Fruit fly (Drosophila melanogaster) whole organism, embryonic: ENCODE measurements around the gene CG3984.

ENCODE experiments used
- Atf3 ChIP-seq: fragments of 200-800 bp; sonication (Bioruptor generic); optimal IDR thresholded peaks from 3 replicates; lab custom pipeline; 2016; ENCODE audit warnings: missing biosample characterization, missing genetic modification characterization
- CG10462 ChIP-seq: fragments of 200-800 bp; sonication (Bioruptor generic); optimal IDR thresholded peaks from 2 replicates; lab custom pipeline; 2016; ENCODE audit warnings: missing biosample characterization, missing genetic modification characterization
- CG10565 ChIP-seq: fragments of 200-800 bp; sonication (Bioruptor generic); optimal IDR thresholded peaks from 3 replicates; lab custom pipeline; 2016; ENCODE audit warnings: missing biosample characterization, mild to moderate bottlenecking, missing genetic modification characterization
- CG12769 ChIP-seq: fragments of 200-800 bp; sonication (Bioruptor generic); optimal IDR thresholded peaks from 2 replicates; lab custom pipeline; 2019; ENCODE audit warnings: missing biosample characterization, mild to moderate bottlenecking, missing genetic modification characterization, moderate library complexity
- CG13424 ChIP-seq: fragments of 200-800 bp; sonication (Bioruptor generic); optimal IDR thresholded peaks from 2 replicates; lab custom pipeline; 2019; ENCODE audit warnings: missing biosample characterization, mild to moderate bottlenecking, missing genetic modification characterization, moderate library complexity
- CG14860 ChIP-seq: fragments of 200-800 bp; sonication (Bioruptor generic); IDR thresholded peaks from 3 replicates; pipeline ENCODE4 v1.3.6; 2022; ENCODE audit warnings: missing biosample characterization, missing genetic modification characterization; ENCODE audit not compliant: partially characterized antibody
- CG18011 ChIP-seq: fragments of 200-800 bp; sonication (Bioruptor generic); optimal IDR thresholded peaks from 2 replicates; lab custom pipeline; 2017; ENCODE audit warnings: missing biosample characterization, missing genetic modification characterization, mild to moderate bottlenecking, moderate library complexity, missing genotype
- CG18476 ChIP-seq: fragments of 200-800 bp; sonication (Bioruptor generic); optimal IDR thresholded peaks from 2 replicates; lab custom pipeline; 2016; ENCODE audit warnings: missing biosample characterization, mild to moderate bottlenecking, missing genetic modification characterization
- CG33557 ChIP-seq: fragments of 200-800 bp; sonication (Bioruptor generic); optimal IDR thresholded peaks from 2 replicates; lab custom pipeline; 2019; ENCODE audit warnings: missing biosample characterization, mild to moderate bottlenecking, missing genetic modification characterization, moderate library complexity
- CG34376 ChIP-seq: fragments of 200-800 bp; sonication (Bioruptor generic); optimal IDR thresholded peaks from 2 replicates; lab custom pipeline; 2018; ENCODE audit warnings: missing biosample characterization, mild to moderate bottlenecking, missing genetic modification characterization
- CG6272 ChIP-seq: fragments of 200-800 bp; sonication (Bioruptor generic); IDR thresholded peaks from 2 replicates; pipeline ENCODE4 v1.3.6; 2022; ENCODE audit warnings: missing biosample characterization, missing genetic modification characterization
- CG7839 ChIP-seq: fragments of 200-800 bp; sonication (Bioruptor generic); optimal IDR thresholded peaks from 3 replicates; lab custom pipeline; 2018; ENCODE audit warnings: missing biosample characterization, mild to moderate bottlenecking, missing genetic modification characterization, moderate library complexity
- CG7928 ChIP-seq: fragments of 200-800 bp; sonication (Bioruptor generic); optimal IDR thresholded peaks from 2 replicates; lab custom pipeline; 2017; ENCODE audit warnings: missing biosample characterization, mild to moderate bottlenecking, missing genetic modification characterization
- CG8281 ChIP-seq: fragments of 200-800 bp; sonication (Bioruptor generic); optimal IDR thresholded peaks from 2 replicates; lab custom pipeline; 2018; ENCODE audit warnings: missing biosample characterization, mild to moderate bottlenecking, missing genetic modification characterization, moderate library complexity
- CG9609 ChIP-seq: fragments of 200-800 bp; sonication (Bioruptor generic); optimal IDR thresholded peaks from 3 replicates; lab custom pipeline; 2016; ENCODE audit warnings: missing biosample characterization, missing genetic modification characterization
- Dek ChIP-seq: fragments of 200-800 bp; sonication (Bioruptor generic); optimal IDR thresholded peaks from 3 replicates; lab custom pipeline; 2019; ENCODE audit warnings: missing biosample characterization, mild to moderate bottlenecking, missing genetic modification characterization, moderate library complexity
- Dip3 ChIP-seq: fragments of 200-800 bp; sonication (Bioruptor generic); optimal IDR thresholded peaks from 3 replicates; lab custom pipeline; 2016; ENCODE audit warnings: missing biosample characterization, missing genetic modification characterization
- E2f2 ChIP-seq: fragments of 200-800 bp; sonication (Bioruptor generic); IDR thresholded peaks from 2 replicates; pipeline ENCODE4 v1.3.6; 2022; ENCODE audit warnings: missing biosample characterization, missing genetic modification characterization
- HHEX ChIP-seq: fragments of 200-800 bp; sonication (Bioruptor generic); optimal IDR thresholded peaks from 3 replicates; lab custom pipeline; 2017; ENCODE audit warnings: missing biosample characterization, mild to moderate bottlenecking, missing genetic modification characterization, missing genetic modification reagents
- Hr51 ChIP-seq, 2 experiments: fragments of 200-800 bp; sonication (Bioruptor generic); optimal IDR thresholded peaks; 2 replicates in 1 of 2; 3 replicates in 1 of 2; lab custom pipeline; 2016 to 2018; ENCODE audit warnings: missing biosample characterization in 2 of 2, missing genetic modification characterization in 2 of 2, mild to moderate bottlenecking in 1 of 2, moderate library complexity in 1 of 2
- Med ChIP-seq: fragments of 200-800 bp; sonication (Bioruptor generic); peaks from one replicate; lab custom pipeline; 2016; ENCODE audit warnings: missing biosample characterization, missing genetic modification characterization, mild to moderate bottlenecking, inconsistent platforms, moderate library complexity
- Meics ChIP-seq: fragments of 200-800 bp; sonication (Bioruptor generic); optimal IDR thresholded peaks from 2 replicates; lab custom pipeline; 2017; ENCODE audit warnings: missing biosample characterization, mild to moderate bottlenecking, missing genetic modification characterization
- Pdp1 ChIP-seq, 2 experiments: fragments of 200-800 bp; sonication (Bioruptor generic); optimal IDR thresholded peaks; 3 replicates each; lab custom pipeline; 2016; ENCODE audit warnings: missing biosample characterization in 2 of 2, missing genetic modification characterization in 2 of 2, mild to moderate bottlenecking in 1 of 2, moderate library complexity in 1 of 2
- Six4 ChIP-seq: fragments of 200-800 bp; sonication (Bioruptor generic); optimal IDR thresholded peaks from 2 replicates; lab custom pipeline; 2016; ENCODE audit warnings: missing biosample characterization, missing genetic modification characterization
- Trl ChIP-seq, 3 experiments: fragments of >200 bp in 2 of 3; fragments of 200-800 bp in 1 of 3; sonication (Bioruptor generic) in 1 of 3; optimal IDR thresholded peaks; 2 replicates in 1 of 3; 3 replicates in 2 of 3; lab custom pipeline; 2016 to 2017; ENCODE audit warnings: missing biosample characterization in 1 of 3, missing genetic modification characterization in 1 of 3
- abd-A ChIP-seq: fragments of 200-800 bp; sonication (Bioruptor generic); optimal IDR thresholded peaks from 3 replicates; lab custom pipeline; 2019; ENCODE audit warnings: missing biosample characterization, mild to moderate bottlenecking, missing genetic modification characterization, moderate library complexity
- aop ChIP-seq: fragments of 200-800 bp; sonication (Bioruptor generic); IDR thresholded peaks from 2 replicates; pipeline ENCODE4 v1.3.6; 2022; ENCODE audit warnings: missing biosample characterization, missing genetic modification characterization
- cato ChIP-seq: fragments of 200-800 bp; sonication (Bioruptor generic); optimal IDR thresholded peaks from 2 replicates; lab custom pipeline; 2016; ENCODE audit warnings: missing biosample characterization, missing genetic modification characterization, borderline replicate concordance
- cg ChIP-seq: fragments of 200-800 bp; sonication (Bioruptor generic); optimal IDR thresholded peaks from 3 replicates; lab custom pipeline; 2019; ENCODE audit warnings: missing biosample characterization, mild to moderate bottlenecking, missing genetic modification characterization, moderate library complexity
- chn ChIP-seq: fragments of 200-800 bp; sonication (Bioruptor generic); optimal IDR thresholded peaks from 2 replicates; lab custom pipeline; 2016; ENCODE audit warnings: missing biosample characterization, missing genetic modification characterization
- croc ChIP-seq: fragments of 200-800 bp; sonication (Bioruptor generic); conservative IDR thresholded peaks from 3 replicates; pipeline ENCODE4 v1.3.6; 2022; ENCODE audit warnings: missing biosample characterization, missing genetic modification characterization
- dm ChIP-seq: fragments of 200-800 bp; sonication (Bioruptor generic); optimal IDR thresholded peaks from 3 replicates; lab custom pipeline; 2016; ENCODE audit warnings: missing biosample characterization, missing genetic modification characterization
- gcm ChIP-seq: fragments of 200-800 bp; sonication (Bioruptor generic); optimal IDR thresholded peaks from 2 replicates; lab custom pipeline; 2019; ENCODE audit warnings: missing biosample characterization, mild to moderate bottlenecking, missing genetic modification characterization, moderate library complexity
- ham ChIP-seq: fragments of 200-800 bp; sonication (Bioruptor generic); IDR thresholded peaks from 2 replicates; pipeline ENCODE4 v1.3.6; 2022; ENCODE audit warnings: missing biosample characterization, missing genetic modification characterization
- hth ChIP-seq: fragments of >200 bp; optimal IDR thresholded peaks from 2 replicates; lab custom pipeline; 2017; ENCODE audit warnings: inconsistent platforms
- jumu ChIP-seq: fragments of 200-800 bp; sonication (Bioruptor generic); optimal IDR thresholded peaks from 3 replicates; lab custom pipeline; 2016; ENCODE audit warnings: missing biosample characterization, missing genetic modification characterization
- ken ChIP-seq: fragments of 200-800 bp; sonication (Bioruptor generic); IDR thresholded peaks from 3 replicates; pipeline ENCODE4 v1.3.6; 2022; ENCODE audit warnings: missing biosample characterization, missing genetic modification characterization
- lola ChIP-seq, 3 experiments: fragments of >200 bp in 2 of 3; fragments of 200-800 bp in 1 of 3; sonication (Bioruptor generic) in 1 of 3; optimal IDR thresholded peaks; 2 replicates each; lab custom pipeline; 2017 to 2019; ENCODE audit warnings: missing biosample characterization in 3 of 3, missing genetic modification characterization in 3 of 3, mild to moderate bottlenecking in 1 of 3, moderate library complexity in 1 of 3
- maf-S ChIP-seq: fragments of 200-800 bp; sonication (Bioruptor generic); optimal IDR thresholded peaks from 2 replicates; lab custom pipeline; 2016; ENCODE audit warnings: missing biosample characterization, missing genetic modification characterization
- nerfin-2 ChIP-seq: fragments of 200-800 bp; sonication (Bioruptor generic); IDR thresholded peaks from 2 replicates; pipeline ENCODE4 v1.3.6; 2022; ENCODE audit warnings: missing biosample characterization, missing genetic modification characterization; ENCODE audit not compliant: partially characterized antibody
- nmo ChIP-seq: fragments of 200-800 bp; sonication (Bioruptor generic); optimal IDR thresholded peaks from 2 replicates; lab custom pipeline; 2018; ENCODE audit warnings: missing biosample characterization, mild to moderate bottlenecking, missing genetic modification characterization, moderate library complexity
- p53 ChIP-seq: fragments of 200-800 bp; sonication (Bioruptor generic); optimal IDR thresholded peaks from 2 replicates; lab custom pipeline; 2016; ENCODE audit warnings: missing biosample characterization, missing genetic modification characterization
- schlank ChIP-seq: fragments of 200-800 bp; sonication (Bioruptor generic); optimal IDR thresholded peaks from 2 replicates; lab custom pipeline; 2018; ENCODE audit warnings: missing biosample characterization, mild to moderate bottlenecking, missing genetic modification characterization
- scrt ChIP-seq: fragments of 200-800 bp; sonication (Bioruptor generic); optimal IDR thresholded peaks from 2 replicates; lab custom pipeline; 2018; ENCODE audit warnings: missing biosample characterization, mild to moderate bottlenecking, missing genetic modification characterization, moderate library complexity
- seq ChIP-seq: fragments of 200-800 bp; sonication (Bioruptor generic); IDR thresholded peaks from 2 replicates; pipeline ENCODE4 v1.3.6; 2022; ENCODE audit warnings: missing biosample characterization, missing genetic modification characterization
- sisA ChIP-seq: fragments of 200-800 bp; sonication (Bioruptor generic); IDR thresholded peaks from 2 replicates; pipeline ENCODE4 v1.3.6; 2022; ENCODE audit warnings: missing biosample characterization, missing genetic modification characterization
- sna ChIP-seq: fragments of 200-800 bp; sonication (Bioruptor generic); IDR thresholded peaks from 2 replicates; pipeline ENCODE4 v1.3.6; 2022; ENCODE audit warnings: missing biosample characterization, missing genetic modification characterization; ENCODE audit not compliant: partially characterized antibody
- zfh1 ChIP-seq: fragments of 200-800 bp; sonication (Bioruptor generic); IDR thresholded peaks from 3 replicates; pipeline ENCODE4 v1.3.6; 2022; ENCODE audit warnings: missing biosample characterization, missing genetic modification characterization

The CG3984 gene

dm6 chr3R:15130873-15131272 lies 6.1 kb upstream of the CG3984 start:
- TF ChIP-seq cg (GFP tag; lab: Kevin White, UChicago) (peak; percentile 71), zfh1 (GFP tag; lab: Robert Waterston, UW) (no peak), Trl (optimal IDR thresholded peaks at IDR 0.05; lab: Kevin White, UChicago) (peak in 1 of 2 experiments; percentile 12), Trl (GFP tag; optimal IDR thresholded peaks at IDR 0.05; lab: Kevin White, UChicago) (no peak), Pdp1 (GFP tag; optimal IDR thresholded peaks at IDR 0.05; lab: Kevin White, UChicago) (peak in 1 of 2 experiments; percentile 88), Atf3 (GFP tag; lab: Kevin White, UChicago) (no peak), abd-A (tag; lab: Kevin White, UChicago) (peak; percentile 56), CG12769 (tag; lab: Kevin White, UChicago) (peak; percentile 48), sisA (GFP tag; lab: Robert Waterston, UW) (no peak), scrt (GFP tag; lab: Kevin White, UChicago) (peak; percentile 20), CG6272 (0 out of 2 replicates have a peak, but pooled peaks have one; percentile 24), Med (GFP tag; lab: Kevin White, UChicago) (peak; percentile 79), CG14860 (GFP tag; lab: Robert Waterston, UW) (no peak), nmo (peak; percentile 4), Hr51 (GFP tag; optimal IDR thresholded peaks at IDR 0.05; lab: Kevin White, UChicago) (peak in 1 of 2 experiments; percentile 3), ken (GFP tag; lab: Robert Waterston, UW) (no peak), gcm (GFP tag; lab: Kevin White, UChicago) (peak; percentile 26)

dm6 chr3R:15131677-15132076 lies 5.3 kb upstream of the CG3984 start, which contains the start of gene CG42788:
Gene CG42788, minus strand, starts transcription at chr3R:15131926.
- TF ChIP-seq croc: no peak
- peak; percentile 56 for TF ChIP-seq Dek (tag; lab: Kevin White, UChicago)
- TF ChIP-seq E2f2: no peak
- TF ChIP-seq hth (lab: Kevin White, UChicago): no peak
- TF ChIP-seq CG13424 (tag; lab: Kevin White, UChicago): peak; percentile 56
- peak; percentile 44 for TF ChIP-seq Meics (GFP tag; lab: Kevin White, UChicago)
- peak; percentile 46 for TF ChIP-seq CG33557
- peak; percentile 17 for TF ChIP-seq p53 (GFP tag; lab: Kevin White, UChicago)
- TF ChIP-seq CG8281 (tag; lab: Kevin White, UChicago): no peak
- TF ChIP-seq dm: peak; percentile 58
- TF ChIP-seq aop (GFP tag; lab: Robert Waterston, UW): no peak
- peak; percentile 76 for TF ChIP-seq chn
- TF ChIP-seq CG34376: peak; percentile 65
- no peak for TF ChIP-seq CG18476 (GFP tag; lab: Kevin White, UChicago)
- no peak for TF ChIP-seq seq (GFP tag; lab: Robert Waterston, UW)
- TF ChIP-seq CG10565 (GFP tag; lab: Kevin White, UChicago): no peak
- peak; percentile 34 for TF ChIP-seq jumu
- no peak for TF ChIP-seq HHEX (GFP tag; lab: Kevin White, UChicago)
- peak in 1 of 3 experiments; percentile 21 for TF ChIP-seq lola (GFP tag; optimal IDR thresholded peaks at IDR 0.05; lab: Kevin White, UChicago)
- no peak for TF ChIP-seq cato (GFP tag; lab: Kevin White, UChicago)
- TF ChIP-seq sna (GFP tag; lab: Robert Waterston, UW): no peak
- no peak for TF ChIP-seq ham (GFP tag; lab: Robert Waterston, UW)
- TF ChIP-seq nerfin-2: no peak
- TF ChIP-seq CG9609 (GFP tag; lab: Kevin White, UChicago): peak; percentile 59
- peak; percentile 18 for TF ChIP-seq Six4 (GFP tag; lab: Kevin White, UChicago)
- TF ChIP-seq CG7928 (GFP tag; lab: Kevin White, UChicago): peak; percentile 4
- peak; percentile 60 for TF ChIP-seq Dip3 (GFP tag; lab: Kevin White, UChicago)
- TF ChIP-seq scrt (GFP tag; lab: Kevin White, UChicago): peak; percentile 73
- TF ChIP-seq maf-S (GFP tag; lab: Kevin White, UChicago): peak; percentile 58
- TF ChIP-seq CG10462 (GFP tag; lab: Kevin White, UChicago): peak; percentile 84
- peak; percentile 62 for TF ChIP-seq CG18011
- TF ChIP-seq schlank (tag; lab: Kevin White, UChicago): peak; percentile 44
- peak; percentile 52 for TF ChIP-seq CG7839 (tag; lab: Kevin White, UChicago)
